Worm (Caenorhabditis elegans) whole organism, young adult: ENCODE data around the gene F42C5.3.

ENCODE experiments used
- Y56A3A.18 ChIP-seq: fragments of 200-800 bp; sonication (Bioruptor generic); IDR thresholded peaks from 2 replicates; pipeline ENCODE4 v1.3.6; 2022; ENCODE audit warnings: missing genetic modification reagents, missing genetic modification characterization, missing compliant biosample characterization
- ama-1 ChIP-seq, 3 experiments: fragments of 150-350 bp in 1 of 3; sonication (generic microtip) in 2 of 3; optimal IDR thresholded peaks; 2 replicates each; lab custom pipeline; 2014 to 2018; ENCODE audit warnings: missing biosample characterization in 2 of 3, missing genetic modification characterization in 2 of 3, missing genetic modification reagents in 2 of 3
- egrh-3 ChIP-seq: fragments of 200-800 bp; sonication (Bioruptor generic); IDR thresholded peaks from 2 replicates; pipeline ENCODE4 v1.3.6; 2022; ENCODE audit warnings: missing genetic modification reagents, missing genetic modification characterization, missing compliant biosample characterization
- hlh-26 ChIP-seq: fragments of 200-800 bp; sonication (Bioruptor generic); conservative IDR thresholded peaks from 2 replicates; pipeline ENCODE4 v1.3.6; 2022; ENCODE audit warnings: missing genetic modification reagents, missing genetic modification characterization, missing compliant biosample characterization
- lag-1 ChIP-seq: fragments of 200-800 bp; sonication (Bioruptor generic); IDR thresholded peaks from 2 replicates; pipeline ENCODE4 v1.3.6; 2022; ENCODE audit warnings: missing genetic modification reagents, missing genetic modification characterization, missing compliant biosample characterization
- nfya-1 ChIP-seq: sonication (generic microtip); optimal IDR thresholded peaks from 2 replicates; lab custom pipeline; 2017; ENCODE audit warnings: antibody characterized with exemption, missing compliant biosample characterization, missing genetic modification characterization, borderline replicate concordance; ENCODE audit not compliant: insufficient read depth
- pha-4 ChIP-seq: fragments of 150-350 bp; sonication (generic microtip); optimal IDR thresholded peaks from 2 replicates; lab custom pipeline; 2014; ENCODE audit warnings: missing biosample characterization, missing genetic modification reagents, missing genetic modification characterization
- sptf-2 ChIP-seq: fragments of 200-800 bp; sonication (Bioruptor generic); optimal IDR thresholded peaks from 2 replicates; lab custom pipeline; 2018; ENCODE audit warnings: mild to moderate bottlenecking, missing genetic modification characterization, missing compliant biosample characterization
- ztf-26 ChIP-seq: sonication (generic microtip); optimal IDR thresholded peaks from 2 replicates; lab custom pipeline; 2017; ENCODE audit warnings: missing genetic modification characterization, missing compliant biosample characterization

DNA sequence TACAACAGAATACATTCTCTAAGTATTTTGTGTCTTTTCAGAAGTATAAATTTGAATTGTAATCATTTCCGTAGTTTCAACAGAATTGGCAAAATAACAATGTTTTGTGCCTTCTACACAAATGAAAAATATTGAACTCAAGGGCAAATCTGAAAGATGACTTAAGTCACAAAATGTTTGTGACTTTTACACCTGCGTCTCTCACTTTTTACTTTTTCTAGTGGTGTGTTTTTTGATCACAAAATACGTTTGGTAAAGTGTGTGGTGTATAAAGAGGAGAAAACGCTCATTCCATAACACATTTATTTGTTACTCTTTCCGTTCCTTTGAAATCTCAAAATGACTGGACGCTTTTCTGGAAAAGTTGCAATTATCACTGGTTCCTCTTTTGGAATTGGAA is 26.8 kb downstream of the F42C5.3 start, which contains the start of gene C06E4.3:
- TF ChIP-seq egrh-3 (GFP tag; lab: Robert Waterston, UW), result no peak
- TF ChIP-seq sptf-2 (GFP tag; lab: Kevin White, UChicago), result no peak
- TF ChIP-seq nfya-1 (tag; lab: Kevin White, UChicago), result no peak
- TF ChIP-seq ama-1 (optimal IDR thresholded peaks at IDR 0.05; lab: Kevin White, UChicago), result no peak
- TF ChIP-seq ama-1 (GFP tag; optimal IDR thresholded peaks at IDR 0.05; lab: Kevin White, UChicago), result no peak
- TF ChIP-seq ztf-26 (tag; lab: Kevin White, UChicago), result no peak
- no peak for TF ChIP-seq lag-1 (GFP tag; lab: Robert Waterston, UW)
- TF ChIP-seq pha-4 (tag; lab: Kevin White, UChicago), result no peak
- no peak for TF ChIP-seq hlh-26
- TF ChIP-seq Y56A3A.18 (GFP tag; lab: Robert Waterston, UW), result no peak
